Fruit fly (Drosophila melanogaster) whole organism, adult: ENCODE results near the gene CG7785.

Experiments
- Clk ChIP-seq: fragments of 200-800 bp; sonication (Bioruptor generic); optimal IDR thresholded peaks from 2 replicates; lab custom pipeline; 2017; ENCODE audit warnings: missing biosample characterization, missing genetic modification characterization
- Hr96 ChIP-seq: fragments of 200-800 bp; sonication (Bioruptor generic); optimal IDR thresholded peaks from 2 replicates; lab custom pipeline; 2016; ENCODE audit warnings: missing biosample characterization, missing genetic modification characterization
- Mnt ChIP-seq: fragments of 200-800 bp; sonication (Bioruptor generic); optimal IDR thresholded peaks from 2 replicates; lab custom pipeline; 2016; ENCODE audit warnings: missing biosample characterization, mild to moderate bottlenecking, missing genetic modification characterization
- bab1 ChIP-seq: fragments of 200-800 bp; sonication (Bioruptor generic); optimal IDR thresholded peaks from 3 replicates; lab custom pipeline; 2019; ENCODE audit warnings: missing biosample characterization, mild to moderate bottlenecking, missing genetic modification characterization, moderate library complexity
- ovo ChIP-seq: fragments of 200-800 bp; sonication (Bioruptor generic); optimal IDR thresholded peaks from 2 replicates; lab custom pipeline; 2016; ENCODE audit warnings: missing biosample characterization, missing genetic modification characterization

DNA sequence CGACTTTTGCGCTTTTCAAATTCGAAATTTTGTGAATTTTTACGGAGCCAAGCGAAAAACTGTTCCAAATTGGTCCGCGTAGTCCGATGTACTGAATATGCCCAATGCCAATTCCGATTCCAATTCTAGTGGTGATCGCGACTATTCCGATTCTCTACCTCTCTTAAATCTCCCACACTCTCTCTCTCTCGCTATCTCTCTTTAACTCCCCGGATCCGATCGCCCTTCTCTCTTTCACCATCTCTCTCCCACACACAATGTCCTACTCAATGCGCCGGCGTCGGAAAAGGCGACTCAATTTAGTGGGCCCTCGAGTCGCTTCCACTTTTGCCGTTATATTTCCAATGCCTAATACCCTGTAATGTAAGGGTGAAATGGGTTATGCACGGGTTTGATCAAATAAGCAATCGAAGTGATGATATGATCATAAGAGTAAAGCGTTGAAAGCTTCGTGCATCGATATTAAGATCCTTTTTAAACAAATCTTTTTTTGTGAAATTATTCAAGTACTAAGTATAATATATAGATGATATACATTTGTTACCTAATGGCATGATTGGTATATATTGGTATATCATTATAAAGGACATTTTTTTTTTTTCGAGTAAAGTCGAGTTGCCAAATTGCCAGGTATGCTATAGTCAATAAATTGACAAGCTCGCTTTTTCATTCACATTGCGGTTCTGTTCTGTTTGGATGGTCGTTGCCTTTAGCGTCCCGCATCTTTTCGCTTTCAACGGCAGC, 28.0 kb downstream of the CG7785 start:
- TF ChIP-seq Mnt (GFP tag; lab: Kevin White, UChicago) (no peak), bab1 (GFP tag; lab: Kevin White, UChicago) (no peak), ovo (no peak), Clk (GFP tag; lab: Kevin White, UChicago) (no peak), Hr96 (GFP tag; lab: Kevin White, UChicago) (no peak)
